Fruit fly (Drosophila melanogaster): Measurements from ENCODE around the gene stol.

The stol gene

DNA sequence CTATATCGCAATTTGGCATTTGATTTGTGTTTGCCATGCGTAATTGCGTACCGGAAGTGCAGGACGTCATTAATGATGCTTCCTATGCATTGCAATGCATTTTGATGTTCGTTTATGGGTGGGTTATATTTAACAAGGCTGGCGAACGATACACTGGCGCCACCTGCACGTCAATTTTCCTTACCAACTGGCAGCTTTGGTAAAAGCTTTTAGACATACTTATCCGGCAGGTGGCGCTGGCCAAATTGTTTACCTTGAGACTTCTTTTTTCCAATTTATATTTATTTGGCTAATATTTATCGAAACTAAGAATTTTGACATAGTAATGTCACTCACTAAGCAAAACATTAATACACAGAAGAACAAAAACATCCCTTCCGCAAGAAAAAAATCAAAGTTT, 74.3 kb downstream of the stol start:
- TF ChIP-seq Hr96 (GFP tag; optimal IDR thresholded peaks at IDR 0.05) (peak; percentile 22), CG14711 (tag; optimal IDR thresholded peaks at IDR 0.05) (no peak), toe (GFP tag; optimal IDR thresholded peaks at IDR 0.05) (peak; percentile 16)

DNA sequence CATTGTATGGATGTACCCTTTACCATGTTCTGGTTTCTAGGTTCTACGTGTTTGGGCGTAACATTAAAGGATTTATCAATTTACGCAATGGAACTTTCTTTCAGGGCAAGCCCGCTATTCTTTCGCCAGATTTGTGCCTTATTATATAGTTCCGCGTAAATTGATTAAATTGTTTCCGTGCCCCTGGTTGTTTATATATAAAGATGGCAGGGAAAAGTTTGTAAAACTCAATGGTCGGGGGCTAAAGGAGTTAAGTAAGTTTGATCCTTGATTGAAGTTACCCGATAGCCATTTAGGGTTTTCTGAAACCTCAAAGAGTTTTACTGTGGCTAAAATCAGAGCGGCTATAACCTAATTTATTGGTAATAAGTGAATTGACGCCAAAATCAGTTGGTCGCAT, 76.4 kb downstream of the stol start:
- TF ChIP-seq cnc (optimal IDR thresholded peaks at IDR 0.05) (no peak), CG7101 (tag; optimal IDR thresholded peaks at IDR 0.05) (no peak), Hr96 (GFP tag; optimal IDR thresholded peaks at IDR 0.05) (no peak), Mnt (GFP tag; optimal IDR thresholded peaks at IDR 0.05) (no peak), cic (GFP tag; optimal IDR thresholded peaks at IDR 0.05) (no peak), CG5204 (GFP tag; optimal IDR thresholded peaks at IDR 0.05) (no peak), bab1 (GFP tag; optimal IDR thresholded peaks at IDR 0.05) (no peak), CG11617 (GFP tag; optimal IDR thresholded peaks at IDR 0.05) (no peak), CG1620 (GFP tag; optimal IDR thresholded peaks at IDR 0.05) (no peak), CG7045 (GFP tag; optimal IDR thresholded peaks at IDR 0.05) (no peak), kay (GFP tag; ENCODE audit: borderline replicate concordance) (no peak), pad (GFP tag; optimal IDR thresholded peaks at IDR 0.05) (no peak), CG14711 (tag; optimal IDR thresholded peaks at IDR 0.05) (no peak), CG33017 (tag; optimal IDR thresholded peaks at IDR 0.05) (no peak), tj (GFP tag; optimal IDR thresholded peaks at IDR 0.05) (no peak), Clk (GFP tag; optimal IDR thresholded peaks at IDR 0.05) (no peak), toe (GFP tag; optimal IDR thresholded peaks at IDR 0.05) (no peak), CG12768 (GFP tag; optimal IDR thresholded peaks at IDR 0.05) (no peak)

DNA sequence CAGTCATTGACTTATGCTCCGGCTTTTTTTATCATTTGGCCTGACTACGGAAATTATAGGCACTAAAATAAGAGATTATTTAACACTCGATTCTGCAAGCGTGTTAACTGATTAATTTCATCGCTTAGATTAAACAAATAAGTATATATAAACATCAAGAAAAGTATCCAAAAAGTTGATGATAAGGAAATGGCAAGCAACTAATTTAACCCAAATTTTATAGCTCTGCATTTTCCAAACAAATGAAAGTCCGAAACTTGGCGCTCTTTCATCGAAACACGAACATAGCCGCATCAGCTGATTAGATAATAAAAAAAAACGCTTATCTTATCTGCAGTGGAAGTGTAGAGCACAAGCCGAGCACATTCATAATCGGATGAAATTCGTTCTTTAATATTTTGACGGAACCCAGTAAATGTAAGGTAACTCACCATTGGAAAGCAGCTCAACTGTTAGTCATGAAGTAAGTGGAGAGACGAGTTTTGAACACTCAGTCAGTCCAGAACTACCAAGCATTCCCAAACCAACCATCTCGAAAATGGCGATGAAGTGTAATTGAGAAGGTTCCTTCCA, 88.4 kb downstream of the stol start, which contains the start of gene CG18480:
Gene CG18480, plus strand, starts transcription at position 407 of the 573 bp plus-strand sequence.
- TF ChIP-seq cnc (optimal IDR thresholded peaks at IDR 0.05) = no peak
- no peak for TF ChIP-seq cic (GFP tag; optimal IDR thresholded peaks at IDR 0.05)
- TF ChIP-seq CG7101 (tag; optimal IDR thresholded peaks at IDR 0.05) = peak; percentile 74
- TF ChIP-seq Hr96 (GFP tag; optimal IDR thresholded peaks at IDR 0.05) = peak; percentile 65
- TF ChIP-seq Crg-1 (GFP tag; optimal IDR thresholded peaks at IDR 0.05) = no peak
- peak; percentile 49 for TF ChIP-seq CG5204 (GFP tag; optimal IDR thresholded peaks at IDR 0.05)
- peak; percentile 50 for TF ChIP-seq CG33017 (tag; optimal IDR thresholded peaks at IDR 0.05)
- TF ChIP-seq pad (GFP tag; optimal IDR thresholded peaks at IDR 0.05) = no peak
- peak; percentile 67 for TF ChIP-seq toe (GFP tag; optimal IDR thresholded peaks at IDR 0.05)
- peak; percentile 46 for TF ChIP-seq CG7045 (GFP tag; optimal IDR thresholded peaks at IDR 0.05)
- TF ChIP-seq tj (GFP tag; optimal IDR thresholded peaks at IDR 0.05) = no peak
- TF ChIP-seq Mnt (GFP tag; optimal IDR thresholded peaks at IDR 0.05) = peak; percentile 70
- TF ChIP-seq CG1620 (GFP tag; optimal IDR thresholded peaks at IDR 0.05) = peak; percentile 16
- TF ChIP-seq CG14711 (tag; optimal IDR thresholded peaks at IDR 0.05) = peak; percentile 22
- TF ChIP-seq CG11617 (GFP tag; optimal IDR thresholded peaks at IDR 0.05) = peak; percentile 48
- peak; percentile 52 for TF ChIP-seq CG12768 (GFP tag; optimal IDR thresholded peaks at IDR 0.05)
- TF ChIP-seq kay (GFP tag; ENCODE audit: borderline replicate concordance) = peak; percentile 97
- no peak for TF ChIP-seq ovo (GFP tag; optimal IDR thresholded peaks at IDR 0.05)
- no peak for TF ChIP-seq Clk (GFP tag; optimal IDR thresholded peaks at IDR 0.05)
- TF ChIP-seq bab1 (GFP tag; optimal IDR thresholded peaks at IDR 0.05) = no peak

DNA sequence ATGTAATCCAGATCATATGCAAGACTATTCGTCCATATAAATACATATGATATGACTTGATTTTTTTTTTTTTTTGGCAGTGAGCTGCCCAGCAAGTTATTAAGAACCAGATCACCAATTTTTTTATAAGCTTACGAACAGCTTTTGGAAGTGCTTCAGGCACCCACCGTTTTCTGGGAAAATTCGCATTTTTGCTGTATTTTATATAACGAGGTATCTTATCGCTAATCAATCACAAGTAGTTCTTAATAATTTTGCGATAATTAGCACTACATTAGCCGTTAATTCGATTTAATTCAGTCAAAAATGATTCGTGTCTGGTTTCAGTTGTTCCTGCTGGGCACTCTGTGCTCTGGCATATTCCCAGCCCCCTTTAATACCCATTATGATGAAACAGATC, 89.7 kb downstream of the stol start, which contains the start of gene CG7631:
Gene CG7631, plus strand, starts transcription at position 301 of the 400 bp plus-strand sequence.
- no peak for TF ChIP-seq kay (GFP tag; ENCODE audit: borderline replicate concordance)
- TF ChIP-seq CG11617 (GFP tag; optimal IDR thresholded peaks at IDR 0.05) = no peak
- no peak for TF ChIP-seq CG1620 (GFP tag; optimal IDR thresholded peaks at IDR 0.05)

DNA sequence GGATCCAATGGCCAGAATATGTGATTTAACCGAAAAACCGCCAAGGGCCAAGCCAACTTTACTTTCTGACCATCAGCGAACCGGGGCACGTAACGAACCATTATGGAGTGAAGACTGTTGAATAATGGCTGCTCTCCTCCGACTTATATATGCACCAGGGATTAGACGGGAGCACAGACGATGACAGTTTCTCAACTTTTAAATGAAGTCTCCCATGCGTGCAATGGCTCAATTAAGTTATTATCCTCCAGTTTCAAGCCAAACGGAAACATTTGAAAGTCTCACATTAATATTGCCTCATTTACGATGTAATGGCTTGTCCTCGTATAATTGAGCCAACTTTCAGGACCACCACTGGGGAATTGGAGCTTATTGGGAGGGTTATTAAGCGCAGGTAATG, 94.6 kb downstream of the stol start, which contains the start of gene Or35a:
Gene Or35a, minus strand, starts transcription at position 101 of the 400 bp plus-strand sequence.
- no peak for TF ChIP-seq CG1620 (GFP tag; optimal IDR thresholded peaks at IDR 0.05)
- TF ChIP-seq Mnt (GFP tag; optimal IDR thresholded peaks at IDR 0.05) = no peak
- no peak for TF ChIP-seq CG7101 (tag; optimal IDR thresholded peaks at IDR 0.05)
- TF ChIP-seq Crg-1 (GFP tag; optimal IDR thresholded peaks at IDR 0.05) = no peak
- no peak for TF ChIP-seq pad (GFP tag; optimal IDR thresholded peaks at IDR 0.05)
- TF ChIP-seq ovo (GFP tag; optimal IDR thresholded peaks at IDR 0.05) = no peak
- no peak for TF ChIP-seq CG5204 (GFP tag; optimal IDR thresholded peaks at IDR 0.05)
- TF ChIP-seq CG12768 (GFP tag; optimal IDR thresholded peaks at IDR 0.05) = no peak

DNA sequence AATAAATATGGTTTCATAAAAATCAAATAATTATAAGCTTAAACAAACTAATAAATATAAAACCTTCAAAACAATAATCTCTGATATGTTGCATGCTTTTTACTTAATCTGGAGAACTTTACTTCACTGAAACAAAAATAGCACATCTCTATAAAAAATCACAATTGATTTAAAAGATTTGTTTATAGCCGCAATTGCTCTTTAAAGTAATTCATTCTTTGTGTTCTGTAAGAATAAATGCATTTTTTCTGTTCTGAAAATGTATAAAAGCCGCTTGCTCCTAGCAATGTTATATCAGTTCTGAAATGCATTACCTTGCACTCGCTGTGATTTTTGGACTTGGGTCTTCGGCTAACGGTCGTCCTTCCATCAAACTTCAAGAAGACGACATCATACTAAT, 101.4 kb downstream of the stol start, which contains the start of gene CG11865:
Gene CG11865, plus strand, starts transcription at position 301 of the 400 bp plus-strand sequence.
- TF ChIP-seq CG1620 (GFP tag; optimal IDR thresholded peaks at IDR 0.05) (no peak), CG7045 (GFP tag; optimal IDR thresholded peaks at IDR 0.05) (no peak), Hr96 (GFP tag; optimal IDR thresholded peaks at IDR 0.05) (no peak)

DNA sequence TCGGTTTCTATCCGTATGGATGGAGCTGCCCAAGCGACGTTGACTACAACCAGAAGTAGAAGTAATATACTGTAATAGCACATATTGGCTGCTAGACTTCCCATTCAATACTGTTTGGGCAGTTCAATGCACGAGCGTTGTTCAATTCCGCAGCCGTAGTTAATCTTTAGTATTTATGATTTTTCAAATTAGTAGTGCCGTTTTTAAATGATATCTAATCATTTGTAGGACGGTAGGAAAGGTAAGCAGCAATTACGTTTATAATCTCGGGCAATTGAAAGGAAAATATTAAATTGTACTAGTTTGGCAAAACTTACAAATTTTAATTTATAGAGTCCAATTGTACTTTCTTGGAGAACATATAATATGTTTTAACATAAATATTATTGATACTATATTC, 101.8 kb downstream of the stol start, which contains the start of gene CG15253:
Gene CG15253, minus strand, starts transcription at position 101 of the 400 bp plus-strand sequence.
- TF ChIP-seq cnc (optimal IDR thresholded peaks at IDR 0.05) = no peak

Measured in whole organism, adult.